Worm (Caenorhabditis elegans) whole organism, L3 larva: ENCODE results near the gene zhit-2.

Source experiments
- R02D3.7 ChIP-seq: fragments of 150-350 bp; optimal IDR thresholded peaks from 2 replicates; lab custom pipeline; 2014; ENCODE audit warnings: missing biosample characterization, missing genetic modification characterization
- ZK546.5 ChIP-seq: sonication (generic microtip); optimal IDR thresholded peaks from 2 replicates; lab custom pipeline; 2017; ENCODE audit warnings: missing biosample characterization, missing genetic modification characterization
- ama-1 ChIP-seq: fragments of 150-350 bp; optimal IDR thresholded peaks from 2 replicates; lab custom pipeline; 2018
- ceh-16 ChIP-seq: sonication (generic microtip); optimal IDR thresholded peaks from 2 replicates; lab custom pipeline; 2017; ENCODE audit warnings: missing biosample characterization, missing genetic modification characterization
- ceh-28 ChIP-seq: fragments of 150-350 bp; optimal IDR thresholded peaks from 2 replicates; lab custom pipeline; 2014; ENCODE audit warnings: missing biosample characterization, missing genetic modification reagents, missing genetic modification characterization
- daf-12 ChIP-seq: fragments of 150-350 bp; optimal IDR thresholded peaks from 2 replicates; lab custom pipeline; 2014; ENCODE audit warnings: missing biosample characterization, missing genetic modification reagents, missing genetic modification characterization
- egl-27 ChIP-seq: sonication (generic microtip); optimal IDR thresholded peaks from 4 replicates; lab custom pipeline; 2017; ENCODE audit warnings: missing biosample characterization, missing genetic modification reagents, missing genetic modification characterization
- egl-5 ChIP-seq: fragments of 150-350 bp; optimal IDR thresholded peaks from 2 replicates; lab custom pipeline; 2017; ENCODE audit warnings: missing biosample characterization, missing genetic modification reagents, missing genetic modification characterization, inconsistent platforms
- elt-1 ChIP-seq: fragments of 150-350 bp; optimal IDR thresholded peaks from 2 replicates; lab custom pipeline; 2014; ENCODE audit warnings: missing biosample characterization, missing genetic modification characterization
- elt-3 ChIP-seq, 3 experiments: fragments of 150-350 bp in 1 of 3; sonication (generic microtip) in 2 of 3; optimal IDR thresholded peaks; 2 replicates in 2 of 3; 4 replicates in 1 of 3; lab custom pipeline; 2014 to 2017; ENCODE audit warnings: missing biosample characterization in 3 of 3, missing genetic modification characterization in 3 of 3
- eor-1 ChIP-seq, 2 experiments: fragments of 150-350 bp; optimal IDR thresholded peaks; 2 replicates each; lab custom pipeline; 2014 to 2018; ENCODE audit warnings: missing biosample characterization in 2 of 2, missing genetic modification characterization in 2 of 2
- fkh-10 ChIP-seq: sonication (generic microtip); optimal IDR thresholded peaks from 2 replicates; lab custom pipeline; 2017; ENCODE audit warnings: missing biosample characterization, missing genetic modification reagents, missing genetic modification characterization
- fkh-2 ChIP-seq: fragments of 150-350 bp; optimal IDR thresholded peaks from 2 replicates; lab custom pipeline; 2014; ENCODE audit warnings: missing biosample characterization, missing genetic modification reagents, missing genetic modification characterization
- jun-1 ChIP-seq: fragments of 150-350 bp; optimal IDR thresholded peaks from 2 replicates; lab custom pipeline; 2014; ENCODE audit warnings: missing biosample characterization, missing genetic modification reagents, missing genetic modification characterization
- lin-15B ChIP-seq: fragments of 150-350 bp; optimal IDR thresholded peaks from 2 replicates; lab custom pipeline; 2014; ENCODE audit warnings: missing biosample characterization, missing genetic modification characterization
- lsy-12 ChIP-seq: sonication (generic microtip); optimal IDR thresholded peaks from 2 replicates; lab custom pipeline; 2016; ENCODE audit warnings: mild to moderate bottlenecking, missing genetic modification characterization, missing compliant biosample characterization
- mdl-1 ChIP-seq: fragments of 150-350 bp; optimal IDR thresholded peaks from 2 replicates; lab custom pipeline; 2014; ENCODE audit warnings: missing biosample characterization, missing genetic modification characterization
- mml-1 ChIP-seq: fragments of 150-350 bp; sonication (generic microtip); optimal IDR thresholded peaks from 3 replicates; lab custom pipeline; 2014; ENCODE audit warnings: missing biosample characterization, missing genetic modification characterization
- nfya-1 ChIP-seq: sonication (generic microtip); optimal IDR thresholded peaks from 2 replicates; lab custom pipeline; 2017; ENCODE audit warnings: missing genetic modification characterization, mild to moderate bottlenecking, missing compliant biosample characterization, antibody characterized with exemption, moderate library complexity; ENCODE audit not compliant: insufficient read depth
- nhr-11 ChIP-seq: fragments of 150-350 bp; optimal IDR thresholded peaks from 2 replicates; lab custom pipeline; 2014; ENCODE audit warnings: missing biosample characterization, missing genetic modification characterization
- nhr-12 ChIP-seq: fragments of 150-350 bp; optimal IDR thresholded peaks from 2 replicates; lab custom pipeline; 2014; ENCODE audit warnings: missing biosample characterization, missing genetic modification characterization
- nhr-23 ChIP-seq: fragments of 150-350 bp; optimal IDR thresholded peaks from 2 replicates; lab custom pipeline; 2014; ENCODE audit warnings: missing biosample characterization, missing genetic modification reagents, missing genetic modification characterization
- nhr-25 ChIP-seq: sonication (generic microtip); optimal IDR thresholded peaks from 2 replicates; lab custom pipeline; 2017; ENCODE audit warnings: missing biosample characterization, missing genetic modification characterization
- nhr-76 ChIP-seq: fragments of 150-350 bp; sonication (generic microtip); optimal IDR thresholded peaks from 5 replicates; lab custom pipeline; 2014; ENCODE audit warnings: missing biosample characterization, missing genetic modification characterization
- nhr-77 ChIP-seq: fragments of 150-350 bp; optimal IDR thresholded peaks from 2 replicates; lab custom pipeline; 2014; ENCODE audit warnings: missing biosample characterization, missing genetic modification characterization
- pqm-1 ChIP-seq: fragments of 150-350 bp; optimal IDR thresholded peaks from 2 replicates; lab custom pipeline; 2017; ENCODE audit warnings: missing biosample characterization, missing genetic modification characterization, inconsistent platforms
- sea-2 ChIP-seq: fragments of 150-350 bp; sonication (generic microtip); optimal IDR thresholded peaks from 4 replicates; lab custom pipeline; 2014; ENCODE audit warnings: missing biosample characterization, missing genetic modification reagents, missing genetic modification characterization
- tbx-2 ChIP-seq: sonication (generic microtip); optimal IDR thresholded peaks from 2 replicates; lab custom pipeline; 2016; ENCODE audit warnings: mild to moderate bottlenecking, missing genetic modification characterization, missing compliant biosample characterization
- unc-62 ChIP-seq: fragments of 150-350 bp; sonication (generic microtip); optimal IDR thresholded peaks from 4 replicates; lab custom pipeline; 2014; ENCODE audit warnings: missing biosample characterization, missing genetic modification reagents, missing genetic modification characterization
- zag-1 ChIP-seq: fragments of 150-350 bp; optimal IDR thresholded peaks from 2 replicates; lab custom pipeline; 2014; ENCODE audit warnings: missing biosample characterization, missing genetic modification characterization
- ztf-11 ChIP-seq: fragments of 150-350 bp; optimal IDR thresholded peaks from 2 replicates; lab custom pipeline; 2014; ENCODE audit warnings: missing biosample characterization, missing genetic modification characterization

Gene zhit-2

ce11 chrIII:4278203-4278602 lies 34.0 kb upstream of the zhit-2 start:
- TF ChIP-seq lsy-12 (tag; lab: Kevin White, UChicago) (no peak), nhr-77 (tag; lab: Kevin White, UChicago) (no peak), nhr-11 (no peak), ceh-28 (tag; lab: Kevin White, UChicago) (no peak), jun-1 (tag; lab: Kevin White, UChicago) (no peak), mdl-1 (tag; lab: Kevin White, UChicago) (no peak), elt-3 (tag; optimal IDR thresholded peaks at IDR 0.05; lab: Kevin White, UChicago) (no peak), sea-2 (GFP tag; lab: Kevin White, UChicago) (no peak), egl-5 (tag; lab: Kevin White, UChicago) (no peak), nhr-25 (no peak)

- no peak for TF ChIP-seq R02D3.7
- TF ChIP-seq daf-12: no peak
- no peak for TF ChIP-seq zag-1 (tag; lab: Kevin White, UChicago)
- no peak for TF ChIP-seq fkh-2
- TF ChIP-seq nfya-1 (tag; lab: Kevin White, UChicago): no peak
- TF ChIP-seq nhr-77 (tag; lab: Kevin White, UChicago): no peak
- TF ChIP-seq lin-15B (tag; lab: Kevin White, UChicago): no peak
- no peak for TF ChIP-seq nhr-76 (tag; lab: Kevin White, UChicago)
- TF ChIP-seq ZK546.5 (tag; lab: Kevin White, UChicago): no peak
- TF ChIP-seq nhr-11: no peak
- TF ChIP-seq ceh-16: no peak
- TF ChIP-seq ama-1 (lab: Kevin White, UChicago): no peak
- no peak for TF ChIP-seq nhr-25
- no peak for TF ChIP-seq sea-2 (GFP tag; lab: Kevin White, UChicago)
- TF ChIP-seq fkh-10 (GFP tag; lab: Kevin White, UChicago): no peak
- no peak for TF ChIP-seq tbx-2 (tag; lab: Kevin White, UChicago)
- no peak for TF ChIP-seq eor-1 (tag; optimal IDR thresholded peaks at IDR 0.05; lab: Kevin White, UChicago)
- TF ChIP-seq lsy-12 (tag; lab: Kevin White, UChicago): no peak
- no peak for TF ChIP-seq mml-1 (tag; lab: Kevin White, UChicago)
- no peak for TF ChIP-seq jun-1 (tag; lab: Kevin White, UChicago)
These were observed 33.6 kb upstream of the zhit-2 start for ce11 chrIII:4277762-4278161.

- TF ChIP-seq nhr-23 (tag; lab: Kevin White, UChicago) (no peak), elt-3 (tag; optimal IDR thresholded peaks at IDR 0.05; lab: Kevin White, UChicago) (no peak), ztf-11 (tag; lab: Kevin White, UChicago) (no peak), egl-27 (tag; lab: Kevin White, UChicago) (no peak), elt-1 (tag; lab: Kevin White, UChicago) (no peak), zag-1 (tag; lab: Kevin White, UChicago) (no peak), ceh-16 (no peak), nhr-76 (tag; lab: Kevin White, UChicago) (no peak), nhr-77 (tag; lab: Kevin White, UChicago) (no peak), ama-1 (lab: Kevin White, UChicago) (no peak), fkh-2 (no peak), nhr-12 (tag; lab: Kevin White, UChicago) (no peak), pqm-1 (tag; lab: Kevin White, UChicago) (no peak), unc-62 (no peak)
These were observed 32.1 kb upstream of the zhit-2 start for ce11 chrIII:4276277-4276676.

- TF ChIP-seq lin-15B (tag; lab: Kevin White, UChicago) (peak; percentile 17), nfya-1 (tag; lab: Kevin White, UChicago) (peak; percentile 98), ZK546.5 (tag; lab: Kevin White, UChicago) (no peak)
These were observed 31.5 kb upstream of the zhit-2 start for ce11 chrIII:4275704-4276103.

- TF ChIP-seq mml-1 (tag; lab: Kevin White, UChicago) (peak; percentile 27), fkh-2 (no peak)
These were observed 30.3 kb upstream of the zhit-2 start for ce11 chrIII:4274524-4274923.

ce11 chrIII:4272864-4273263 lies 28.7 kb upstream of the zhit-2 start:
- TF ChIP-seq mml-1 (tag; lab: Kevin White, UChicago) (peak; percentile 43), fkh-2 (no peak)
